Fruit fly (Drosophila melanogaster) whole organism, embryonic: ENCODE data around the gene Lasp.

Experiments
- Aef1 ChIP-seq: fragments of 200-800 bp; sonication (Bioruptor generic); IDR thresholded peaks from 3 replicates; pipeline ENCODE4 v1.3.6; 2022; ENCODE audit warnings: missing biosample characterization, missing genetic modification characterization
- Atf6 ChIP-seq: fragments of 200-800 bp; sonication (Bioruptor generic); IDR thresholded peaks from 2 replicates; pipeline ENCODE4 v1.3.6; 2022; ENCODE audit warnings: missing biosample characterization, missing genetic modification characterization
- B-H1 ChIP-seq: fragments of 200-800 bp; sonication (Bioruptor generic); IDR thresholded peaks from 3 replicates; pipeline ENCODE4 v1.3.6; 2022; ENCODE audit warnings: missing biosample characterization, missing genetic modification characterization
- BEAF-32 ChIP-seq: fragments of 200-800 bp; sonication (Bioruptor generic); optimal IDR thresholded peaks from 3 replicates; lab custom pipeline; 2017; ENCODE audit warnings: missing biosample characterization, missing genetic modification characterization, mild to moderate bottlenecking, moderate library complexity, missing genetic modification reagents
- Bgb ChIP-seq: fragments of 200-800 bp; sonication (Bioruptor generic); IDR thresholded peaks from 2 replicates; pipeline ENCODE4 v1.3.6; 2022; ENCODE audit warnings: missing biosample characterization, missing genetic modification characterization; ENCODE audit not compliant: partially characterized antibody
- CG10366 ChIP-seq: fragments of 200-800 bp; sonication (Bioruptor generic); IDR thresholded peaks from 2 replicates; pipeline ENCODE4 v1.3.6; 2022; ENCODE audit warnings: missing biosample characterization, missing genetic modification characterization
- CG11723 ChIP-seq: fragments of 200-800 bp; sonication (Bioruptor generic); optimal IDR thresholded peaks from 2 replicates; lab custom pipeline; 2017; ENCODE audit warnings: missing biosample characterization, mild to moderate bottlenecking, missing genetic modification characterization
- CG1233 ChIP-seq: fragments of 200-800 bp; sonication (Bioruptor generic); optimal IDR thresholded peaks from 4 replicates; lab custom pipeline; 2018; ENCODE audit warnings: missing biosample characterization, mild to moderate bottlenecking, missing genetic modification characterization
- CG15269 ChIP-seq: fragments of 200-800 bp; sonication (Bioruptor generic); optimal IDR thresholded peaks from 2 replicates; lab custom pipeline; 2018; ENCODE audit warnings: missing biosample characterization, mild to moderate bottlenecking, missing genetic modification characterization, moderate library complexity
- CG1529 ChIP-seq: fragments of 200-800 bp; sonication (Bioruptor generic); optimal IDR thresholded peaks from 3 replicates; lab custom pipeline; 2018; ENCODE audit warnings: missing biosample characterization, missing genetic modification characterization
- CG16863 ChIP-seq: fragments of 200-800 bp; sonication (Bioruptor generic); optimal IDR thresholded peaks from 3 replicates; lab custom pipeline; 2016; ENCODE audit warnings: missing biosample characterization, missing genetic modification characterization
- CG17829 ChIP-seq: fragments of 200-800 bp; optimal IDR thresholded peaks from 2 replicates; lab custom pipeline; 2019; ENCODE audit warnings: missing biosample characterization, mild to moderate bottlenecking, missing genetic modification characterization, moderate library complexity
- CG2875 ChIP-seq: fragments of 200-800 bp; sonication (Bioruptor generic); optimal IDR thresholded peaks from 2 replicates; lab custom pipeline; 2017; ENCODE audit warnings: missing biosample characterization, mild to moderate bottlenecking, missing genetic modification characterization, missing genetic modification reagents
- CG31388 ChIP-seq: fragments of 200-800 bp; sonication (Bioruptor generic); optimal IDR thresholded peaks from 2 replicates; lab custom pipeline; 2016; ENCODE audit warnings: missing biosample characterization, missing genetic modification characterization
- CG3726 ChIP-seq: fragments of 200-800 bp; sonication (Bioruptor generic); IDR thresholded peaks from 3 replicates; pipeline ENCODE4, ENCODE4 v1.3.6; 2022; ENCODE audit warnings: missing biosample characterization, missing genetic modification characterization
- CG6272 ChIP-seq: fragments of 200-800 bp; sonication (Bioruptor generic); IDR thresholded peaks from 2 replicates; pipeline ENCODE4 v1.3.6; 2022; ENCODE audit warnings: missing biosample characterization, missing genetic modification characterization
- CG7372 ChIP-seq: fragments of 200-800 bp; sonication (Bioruptor generic); IDR thresholded peaks from 2 replicates; pipeline ENCODE4 v1.3.6; 2022; ENCODE audit warnings: missing biosample characterization, missing genetic modification characterization
- CG7745 ChIP-seq: fragments of 200-800 bp; sonication (Bioruptor generic); optimal IDR thresholded peaks from 2 replicates; lab custom pipeline; 2018; ENCODE audit warnings: missing biosample characterization, mild to moderate bottlenecking, missing genetic modification characterization, moderate library complexity
- CG8359 ChIP-seq: fragments of 200-800 bp; sonication (Bioruptor generic); optimal IDR thresholded peaks from 2 replicates; lab custom pipeline; 2017; ENCODE audit warnings: missing biosample characterization, mild to moderate bottlenecking, missing genetic modification characterization, borderline replicate concordance
- CG8765 ChIP-seq: fragments of 200-800 bp; sonication (Bioruptor generic); IDR thresholded peaks from 2 replicates; pipeline ENCODE4 v1.3.6; 2022; ENCODE audit warnings: missing biosample characterization, missing genetic modification characterization
- CG9609 ChIP-seq: fragments of 200-800 bp; sonication (Bioruptor generic); optimal IDR thresholded peaks from 3 replicates; lab custom pipeline; 2016; ENCODE audit warnings: missing biosample characterization, missing genetic modification characterization
- CG9797 ChIP-seq: fragments of 200-800 bp; sonication (Bioruptor generic); optimal IDR thresholded peaks from 3 replicates; lab custom pipeline; 2018; ENCODE audit warnings: missing biosample characterization, mild to moderate bottlenecking, missing genetic modification characterization
- CTCF ChIP-seq: fragments of 200-800 bp; sonication (Bioruptor generic); optimal IDR thresholded peaks from 2 replicates; lab custom pipeline; 2017; ENCODE audit warnings: missing biosample characterization, mild to moderate bottlenecking, missing genetic modification characterization, moderate library complexity
- Chrac-16 ChIP-seq: fragments of 200-800 bp; sonication (Bioruptor generic); optimal IDR thresholded peaks from 3 replicates; lab custom pipeline; 2016; ENCODE audit warnings: missing biosample characterization, missing genetic modification characterization
- Ets97D ChIP-seq: fragments of 200-800 bp; sonication (Bioruptor generic); optimal IDR thresholded peaks from 3 replicates; lab custom pipeline; 2016; ENCODE audit warnings: missing biosample characterization, missing genetic modification characterization
- Hey ChIP-seq: fragments of 200-800 bp; sonication (Bioruptor generic); optimal IDR thresholded peaks from 3 replicates; lab custom pipeline; 2018; ENCODE audit warnings: missing biosample characterization, mild to moderate bottlenecking, missing genetic modification characterization
- MTF-1 ChIP-seq: fragments of 200-800 bp; sonication (Bioruptor generic); optimal IDR thresholded peaks from 2 replicates; lab custom pipeline; 2018; ENCODE audit warnings: missing biosample characterization, mild to moderate bottlenecking, missing genetic modification characterization, borderline replicate concordance
- Nf-YB ChIP-seq: fragments of 200-800 bp; sonication (Bioruptor generic); optimal IDR thresholded peaks from 3 replicates; lab custom pipeline; 2019; ENCODE audit warnings: missing biosample characterization, mild to moderate bottlenecking, missing genetic modification characterization, moderate library complexity
- Nf-YC ChIP-seq: fragments of 200-800 bp; optimal IDR thresholded peaks from 3 replicates; lab custom pipeline; 2019; ENCODE audit warnings: missing biosample characterization, mild to moderate bottlenecking, missing genetic modification characterization, moderate library complexity
- Poxn ChIP-seq: fragments of 200-800 bp; sonication (Bioruptor generic); IDR thresholded peaks from 2 replicates; pipeline ENCODE4 v1.3.6; 2022; ENCODE audit warnings: missing biosample characterization, missing genetic modification characterization
- Sry-δ ChIP-seq: fragments of 200-800 bp; sonication (Bioruptor generic); optimal IDR thresholded peaks from 2 replicates; lab custom pipeline; 2016; ENCODE audit warnings: missing biosample characterization, missing genetic modification characterization
- Trl ChIP-seq, 3 experiments: fragments of >200 bp in 2 of 3; fragments of 200-800 bp in 1 of 3; sonication (Bioruptor generic) in 1 of 3; optimal IDR thresholded peaks; 2 replicates in 1 of 3; 3 replicates in 2 of 3; lab custom pipeline; 2016 to 2017; ENCODE audit warnings: missing biosample characterization in 1 of 3, missing genetic modification characterization in 1 of 3
- YL-1 ChIP-seq: fragments of 200-800 bp; sonication (Bioruptor generic); optimal IDR thresholded peaks from 3 replicates; lab custom pipeline; 2017; ENCODE audit warnings: missing biosample characterization, mild to moderate bottlenecking, missing genetic modification characterization
- ase ChIP-seq: fragments of 200-800 bp; sonication (Bioruptor generic); IDR thresholded peaks from 3 replicates; pipeline ENCODE4 v1.3.6; 2022; ENCODE audit warnings: missing biosample characterization, missing genetic modification characterization
- bab2 ChIP-seq: fragments of 200-800 bp; sonication (Bioruptor generic); optimal IDR thresholded peaks from 2 replicates; lab custom pipeline; 2016; ENCODE audit warnings: missing biosample characterization, missing genetic modification characterization
- cad ChIP-seq: fragments of >200 bp; optimal IDR thresholded peaks from 2 replicates; lab custom pipeline; 2017; ENCODE audit warnings: missing biosample characterization, missing genetic modification characterization
- chn ChIP-seq: fragments of 200-800 bp; sonication (Bioruptor generic); optimal IDR thresholded peaks from 2 replicates; lab custom pipeline; 2016; ENCODE audit warnings: missing biosample characterization, missing genetic modification characterization
- dm ChIP-seq: fragments of 200-800 bp; sonication (Bioruptor generic); optimal IDR thresholded peaks from 3 replicates; lab custom pipeline; 2016; ENCODE audit warnings: missing biosample characterization, missing genetic modification characterization
- exex ChIP-seq: fragments of 200-800 bp; sonication (Bioruptor generic); optimal IDR thresholded peaks from 4 replicates; lab custom pipeline; 2018; ENCODE audit warnings: missing biosample characterization, mild to moderate bottlenecking, missing genetic modification characterization, moderate library complexity
- gro ChIP-seq: fragments of 200-800 bp; sonication (Bioruptor generic); optimal IDR thresholded peaks from 2 replicates; lab custom pipeline; 2016; ENCODE audit warnings: missing biosample characterization, missing genetic modification characterization
- h ChIP-seq: fragments of >200 bp; optimal IDR thresholded peaks from 2 replicates; lab custom pipeline; 2017
- hkb ChIP-seq, 2 experiments: fragments of 200-800 bp in 1 of 2; fragments of >200 bp in 1 of 2; sonication (Bioruptor generic) in 1 of 2; IDR thresholded peaks in 1 of 2; optimal IDR thresholded peaks in 1 of 2; 2 replicates each; pipeline versions ENCODE4 v1.3.6 to Lab custom; 2017 to 2022; ENCODE audit warnings: missing biosample characterization in 1 of 2, missing genetic modification characterization in 1 of 2
- nerfin-2 ChIP-seq: fragments of 200-800 bp; sonication (Bioruptor generic); IDR thresholded peaks from 2 replicates; pipeline ENCODE4 v1.3.6; 2022; ENCODE audit warnings: missing biosample characterization, missing genetic modification characterization; ENCODE audit not compliant: partially characterized antibody
- phol ChIP-seq: fragments of 200-800 bp; sonication (Bioruptor generic); optimal IDR thresholded peaks from 3 replicates; lab custom pipeline; 2018; ENCODE audit warnings: missing biosample characterization, mild to moderate bottlenecking, missing genetic modification characterization, moderate library complexity
- pros ChIP-seq: fragments of 200-800 bp; sonication (Bioruptor generic); optimal IDR thresholded peaks from 3 replicates; lab custom pipeline; 2019; ENCODE audit warnings: missing biosample characterization, mild to moderate bottlenecking, missing genetic modification characterization, moderate library complexity
- schlank ChIP-seq: fragments of 200-800 bp; sonication (Bioruptor generic); optimal IDR thresholded peaks from 2 replicates; lab custom pipeline; 2018; ENCODE audit warnings: missing biosample characterization, mild to moderate bottlenecking, missing genetic modification characterization
- sim ChIP-seq: fragments of 200-800 bp; sonication (Bioruptor generic); IDR thresholded peaks from 2 replicates; pipeline ENCODE4 v1.3.6; 2022; ENCODE audit warnings: missing biosample characterization, missing genetic modification characterization
- toy ChIP-seq: fragments of 200-800 bp; sonication (Bioruptor generic); IDR thresholded peaks from 2 replicates; pipeline ENCODE4 v1.3.6; 2022; ENCODE audit warnings: missing biosample characterization, missing genetic modification characterization
- zen ChIP-seq: fragments of 200-800 bp; sonication (Bioruptor generic); optimal IDR thresholded peaks from 3 replicates; lab custom pipeline; 2018; ENCODE audit warnings: missing biosample characterization, mild to moderate bottlenecking, missing genetic modification characterization, moderate library complexity
- zfh2 ChIP-seq: fragments of 200-800 bp; sonication (Bioruptor generic); optimal IDR thresholded peaks from 2 replicates; lab custom pipeline; 2016; ENCODE audit warnings: missing biosample characterization, missing genetic modification characterization

The Lasp gene

DNA sequence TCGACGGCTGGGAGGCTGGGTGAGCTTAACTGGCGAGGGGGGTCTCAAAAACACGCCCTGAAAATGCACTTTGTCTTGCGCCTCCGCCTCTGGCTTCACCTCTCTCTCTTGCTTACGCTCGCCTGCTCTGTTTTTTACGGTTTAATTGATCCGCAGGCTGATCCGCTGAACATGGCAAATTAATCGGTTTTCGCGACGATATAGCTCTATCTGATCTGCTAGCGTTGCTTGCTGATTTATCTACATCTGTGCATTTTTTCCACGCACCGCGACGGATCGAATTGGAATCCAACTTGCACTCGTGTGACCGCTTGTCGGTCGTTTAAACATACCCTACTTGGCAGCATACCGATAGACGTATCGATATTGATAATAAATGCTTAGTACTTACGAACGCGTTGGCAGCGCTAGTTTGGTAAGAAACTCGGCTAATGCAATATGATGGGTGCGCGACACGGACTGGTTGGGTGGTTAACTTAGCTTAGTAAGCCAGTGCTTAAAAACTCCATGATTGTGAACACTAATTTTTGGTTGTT lies 63.8 kb downstream of the Lasp start, which contains the start of gene Abl (continued):
- peak; percentile 7 for TF ChIP-seq CG1233 (GFP tag; lab: Kevin White, UChicago)
- TF ChIP-seq Nf-YB, result peak; percentile 26
- TF ChIP-seq pros (GFP tag; lab: Kevin White, UChicago), result no peak
- TF ChIP-seq ase (GFP tag; lab: Robert Waterston, UW), result no peak
- peak; percentile 98 for TF ChIP-seq CG9797
- TF ChIP-seq schlank (tag; lab: Kevin White, UChicago), result no peak
- TF ChIP-seq Bgb, result peak; percentile 91
- TF ChIP-seq CG6272 (GFP tag; lab: Robert Waterston, UW), result peak; percentile 56; the same call in 1 of the 2 replicates
- peak; percentile 26 for TF ChIP-seq hkb (optimal IDR thresholded peaks at IDR 0.05; lab: Kevin White, UChicago)
- peak; percentile 43; the same call in 1 of the 2 replicates for TF ChIP-seq hkb (GFP tag; IDR thresholded peaks at IDR 0.05; lab: Robert Waterston, UW)
- TF ChIP-seq cad (GFP tag; lab: Kevin White, UChicago), result no peak
- TF ChIP-seq h (lab: Kevin White, UChicago), result no peak
- no peak for TF ChIP-seq CG3726 (GFP tag; lab: Robert Waterston, UW)
- peak; percentile 88 for TF ChIP-seq zfh2 (GFP tag; lab: Kevin White, UChicago)
- TF ChIP-seq CG10366, result peak; percentile 53
- TF ChIP-seq CG7372, result no peak
- TF ChIP-seq YL-1, result peak; percentile 73
- no peak for TF ChIP-seq CG8765 (GFP tag; lab: Robert Waterston, UW)
- peak; percentile 80 for TF ChIP-seq phol (tag; lab: Kevin White, UChicago)
- peak; percentile 55 for TF ChIP-seq dm (GFP tag; lab: Kevin White, UChicago)
- peak; percentile 16 for TF ChIP-seq MTF-1 (GFP tag; lab: Kevin White, UChicago)
- 0 out of 3 replicates have a peak, but pooled peaks have one; percentile 20 for TF ChIP-seq B-H1 (GFP tag; lab: Robert Waterston, UW)
- TF ChIP-seq Nf-YC (tag; lab: Kevin White, UChicago), result peak; percentile 61
- peak; percentile 15 for TF ChIP-seq CG8359 (GFP tag; lab: Kevin White, UChicago)
- peak; percentile 77 for TF ChIP-seq CG17829 (tag; lab: Kevin White, UChicago)
- peak; percentile 88 for TF ChIP-seq Sry-δ (GFP tag; lab: Kevin White, UChicago)
- peak; percentile 50; the same call in 1 of the 2 replicates for TF ChIP-seq nerfin-2
- peak; percentile 79 for TF ChIP-seq CG7745 (tag; lab: Kevin White, UChicago)
- peak; percentile 41 for TF ChIP-seq bab2 (GFP tag; lab: Kevin White, UChicago)
- peak; percentile 46 for TF ChIP-seq exex
- TF ChIP-seq CG1529 (GFP tag; lab: Kevin White, UChicago), result no peak
- peak; percentile 45 for TF ChIP-seq Atf6
- peak; percentile 75 for TF ChIP-seq zen (tag; lab: Kevin White, UChicago)
- TF ChIP-seq toy (GFP tag; lab: Robert Waterston, UW), result no peak
- peak; percentile 95 for TF ChIP-seq gro
- TF ChIP-seq CG31388, result no peak
- TF ChIP-seq Hey (tag; lab: Kevin White, UChicago), result no peak
- TF ChIP-seq Ets97D (GFP tag; lab: Kevin White, UChicago), result peak; percentile 97
- TF ChIP-seq Trl (optimal IDR thresholded peaks at IDR 0.05; lab: Kevin White, UChicago), result no peak
- TF ChIP-seq Trl (GFP tag; optimal IDR thresholded peaks at IDR 0.05; lab: Kevin White, UChicago), result peak; percentile 87
- peak; percentile 64 for TF ChIP-seq CG16863 (GFP tag; lab: Kevin White, UChicago)
- no peak for TF ChIP-seq Aef1 (GFP tag; lab: Robert Waterston, UW)
- TF ChIP-seq Poxn, result no peak
- peak; percentile 20 for TF ChIP-seq CG2875 (GFP tag; lab: Kevin White, UChicago)
- TF ChIP-seq CG11723 (GFP tag; lab: Kevin White, UChicago), result no peak
- peak; percentile 95 for TF ChIP-seq BEAF-32
- peak; percentile 61 for TF ChIP-seq CTCF (GFP tag; lab: Kevin White, UChicago)
- TF ChIP-seq chn (GFP tag; lab: Kevin White, UChicago), result peak; percentile 58
- no peak for TF ChIP-seq sim (GFP tag; lab: Robert Waterston, UW)
- peak; percentile 61 for TF ChIP-seq Chrac-16 (GFP tag; lab: Kevin White, UChicago)
- no peak for TF ChIP-seq CG15269 (tag; lab: Kevin White, UChicago)
- TF ChIP-seq CG9609 (GFP tag; lab: Kevin White, UChicago), result peak; percentile 67
